Worm (Caenorhabditis elegans): ENCODE results near the gene Y54G2A.57.

DNA sequence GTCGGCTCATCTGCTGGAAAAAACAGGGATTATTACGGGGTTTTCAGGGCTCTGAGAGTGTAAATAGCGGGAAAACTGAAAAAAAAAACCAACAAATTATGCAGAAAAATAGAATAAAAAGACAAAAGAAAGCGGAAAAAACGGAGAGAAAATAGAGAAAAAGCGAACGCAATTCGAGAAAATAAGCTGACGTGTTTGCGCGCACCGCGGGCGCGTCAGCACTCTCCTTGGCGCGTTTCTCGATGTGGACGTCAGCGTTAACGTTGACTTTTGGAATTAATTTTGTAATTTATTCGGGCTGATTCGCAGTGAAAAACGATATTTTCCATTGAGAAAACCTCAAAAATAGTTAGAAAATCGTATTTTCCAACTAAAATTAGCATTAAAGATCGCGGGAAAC lies 41.3 kb upstream of the Y54G2A.57 start, which contains the start of gene manf-1:
- TF ChIP-seq klf-2 (GFP tag; conservative IDR thresholded peaks at IDR 0.05) (no peak), flt-1 (GFP tag; IDR thresholded peaks at IDR 0.05) (no peak), ztf-29 (GFP tag; IDR thresholded peaks at IDR 0.05) (no peak), med-1 (GFP tag; optimal IDR thresholded peaks at IDR 0.05; ENCODE audit: insufficient read depth) (no peak), tab-1 (GFP tag; IDR thresholded peaks at IDR 0.05) (no peak), cog-1 (tag; optimal IDR thresholded peaks at IDR 0.05) (no peak), ztf-23 (GFP tag; IDR thresholded peaks at IDR 0.05) (no peak), ref-1 (GFP tag; conservative IDR thresholded peaks at IDR 0.05) (no peak)
